Worm (Caenorhabditis elegans): ENCODE data around the gene asp-3.

Gene asp-3

ce11 chrX:6792281-6793003 lies 1.6 kb downstream of the asp-3 start:
- TF ChIP-seq pes-1 (GFP tag; IDR thresholded peaks at IDR 0.05) = no peak
- TF ChIP-seq tbx-11 (GFP tag; IDR thresholded peaks at IDR 0.05) = no peak
- no peak for TF ChIP-seq aly-1 (tag; optimal IDR thresholded peaks at IDR 0.05)
- no peak for TF ChIP-seq hmbx-1 (tag; optimal IDR thresholded peaks at IDR 0.05)
- TF ChIP-seq ets-7 (tag; optimal IDR thresholded peaks at IDR 0.05) = no peak
- no peak for TF ChIP-seq B0310.2 (tag; optimal IDR thresholded peaks at IDR 0.05)
- no peak for TF ChIP-seq sea-1 (GFP tag; conservative IDR thresholded peaks at IDR 0.05)
- TF ChIP-seq hnd-1 (tag; optimal IDR thresholded peaks at IDR 0.05) = no peak
- TF ChIP-seq flt-1 (GFP tag; IDR thresholded peaks at IDR 0.05) = no peak
- TF ChIP-seq scrt-1 (GFP tag; IDR thresholded peaks at IDR 0.05) = no peak
- TF ChIP-seq ama-1 (optimal IDR thresholded peaks at IDR 0.05) = no peak
- no peak for TF ChIP-seq tra-4 (tag; optimal IDR thresholded peaks at IDR 0.05)
- no peak for TF ChIP-seq ceh-13 (GFP tag; optimal IDR thresholded peaks at IDR 0.05)
- TF ChIP-seq F13C5.2 (tag; optimal IDR thresholded peaks at IDR 0.05) = no peak

- no peak for TF ChIP-seq F13C5.2 (tag; optimal IDR thresholded peaks at IDR 0.05)
- TF ChIP-seq tbx-11 (GFP tag; IDR thresholded peaks at IDR 0.05) = no peak
- no peak for TF ChIP-seq pes-1 (GFP tag; IDR thresholded peaks at IDR 0.05)
- no peak for TF ChIP-seq hnd-1 (tag; optimal IDR thresholded peaks at IDR 0.05)
- no peak for TF ChIP-seq ceh-13 (GFP tag; optimal IDR thresholded peaks at IDR 0.05)
- no peak for TF ChIP-seq hmbx-1 (tag; optimal IDR thresholded peaks at IDR 0.05)
- TF ChIP-seq flt-1 (GFP tag; IDR thresholded peaks at IDR 0.05) = no peak
- no peak for TF ChIP-seq ceh-36 (tag; optimal IDR thresholded peaks at IDR 0.05)
- no peak for TF ChIP-seq scrt-1 (GFP tag; IDR thresholded peaks at IDR 0.05)
- TF ChIP-seq tra-4 (tag; optimal IDR thresholded peaks at IDR 0.05) = no peak
- no peak for TF ChIP-seq sea-1 (GFP tag; conservative IDR thresholded peaks at IDR 0.05)
- TF ChIP-seq hmg-4 (GFP tag; optimal IDR thresholded peaks at IDR 0.05) = no peak
- no peak for TF ChIP-seq tbx-37 (GFP tag; conservative IDR thresholded peaks at IDR 0.05)
- TF ChIP-seq ama-1 (optimal IDR thresholded peaks at IDR 0.05) = no peak
- TF ChIP-seq B0310.2 (tag; optimal IDR thresholded peaks at IDR 0.05) = no peak
- TF ChIP-seq aly-1 (tag; optimal IDR thresholded peaks at IDR 0.05) = no peak
Observed at ce11 chrX:6795843-6796521, 5.1 kb downstream of the asp-3 start.

- TF ChIP-seq hmg-4 (GFP tag; optimal IDR thresholded peaks at IDR 0.05) (no peak), F13C5.2 (tag; optimal IDR thresholded peaks at IDR 0.05) (no peak), hmbx-1 (tag; optimal IDR thresholded peaks at IDR 0.05) (no peak), tra-4 (tag; optimal IDR thresholded peaks at IDR 0.05) (no peak), B0310.2 (tag; optimal IDR thresholded peaks at IDR 0.05) (no peak), tbx-37 (GFP tag; conservative IDR thresholded peaks at IDR 0.05) (no peak), flt-1 (GFP tag; IDR thresholded peaks at IDR 0.05) (no peak), aly-1 (tag; optimal IDR thresholded peaks at IDR 0.05) (no peak), scrt-1 (GFP tag; IDR thresholded peaks at IDR 0.05) (no peak), ceh-36 (tag; optimal IDR thresholded peaks at IDR 0.05) (no peak), ama-1 (optimal IDR thresholded peaks at IDR 0.05) (no peak), pes-1 (GFP tag; IDR thresholded peaks at IDR 0.05) (no peak), sea-1 (GFP tag; conservative IDR thresholded peaks at IDR 0.05) (no peak), ceh-13 (GFP tag; optimal IDR thresholded peaks at IDR 0.05) (no peak), ets-7 (tag; optimal IDR thresholded peaks at IDR 0.05) (no peak), hnd-1 (tag; optimal IDR thresholded peaks at IDR 0.05) (no peak), tbx-11 (GFP tag; IDR thresholded peaks at IDR 0.05) (no peak)
Observed at ce11 chrX:6799776-6800175, 8.9 kb downstream of the asp-3 start, which contains the start of gene M03A8.3. TSS of gene M03A8.3 (plus strand) at chrX:6800053.

ce11 chrX:6801546-6801945 lies 10.7 kb downstream of the asp-3 start:
- TF ChIP-seq flt-1 (GFP tag; IDR thresholded peaks at IDR 0.05) (no peak), aly-1 (tag; optimal IDR thresholded peaks at IDR 0.05) (no peak), ets-7 (tag; optimal IDR thresholded peaks at IDR 0.05) (no peak), sea-1 (GFP tag; conservative IDR thresholded peaks at IDR 0.05) (no peak), ama-1 (optimal IDR thresholded peaks at IDR 0.05) (no peak), F13C5.2 (tag; optimal IDR thresholded peaks at IDR 0.05) (no peak), B0310.2 (tag; optimal IDR thresholded peaks at IDR 0.05) (no peak)

- no peak for TF ChIP-seq aly-1 (tag; optimal IDR thresholded peaks at IDR 0.05)
- no peak for TF ChIP-seq sea-1 (GFP tag; conservative IDR thresholded peaks at IDR 0.05)
- no peak for TF ChIP-seq scrt-1 (GFP tag; IDR thresholded peaks at IDR 0.05)
Observed at ce11 chrX:6804405-6804804, 13.5 kb downstream of the asp-3 start.

ce11 chrX:6804857-6805256 lies 14.0 kb downstream of the asp-3 start:
- TF ChIP-seq F13C5.2 (tag; optimal IDR thresholded peaks at IDR 0.05) (no peak), hnd-1 (tag; optimal IDR thresholded peaks at IDR 0.05) (no peak), ets-7 (tag; optimal IDR thresholded peaks at IDR 0.05) (no peak), ceh-36 (tag; optimal IDR thresholded peaks at IDR 0.05) (no peak), tbx-11 (GFP tag; IDR thresholded peaks at IDR 0.05) (no peak), hmbx-1 (tag; optimal IDR thresholded peaks at IDR 0.05) (no peak), tbx-37 (GFP tag; conservative IDR thresholded peaks at IDR 0.05) (no peak), ceh-13 (GFP tag; optimal IDR thresholded peaks at IDR 0.05) (no peak), hmg-4 (GFP tag; optimal IDR thresholded peaks at IDR 0.05) (no peak), tra-4 (tag; optimal IDR thresholded peaks at IDR 0.05) (no peak), ama-1 (optimal IDR thresholded peaks at IDR 0.05) (no peak), sea-1 (GFP tag; conservative IDR thresholded peaks at IDR 0.05) (no peak), scrt-1 (GFP tag; IDR thresholded peaks at IDR 0.05) (no peak), B0310.2 (tag; optimal IDR thresholded peaks at IDR 0.05) (no peak), flt-1 (GFP tag; IDR thresholded peaks at IDR 0.05) (no peak), aly-1 (tag; optimal IDR thresholded peaks at IDR 0.05) (no peak), pes-1 (GFP tag; IDR thresholded peaks at IDR 0.05) (no peak)

- no peak for TF ChIP-seq aly-1 (tag; optimal IDR thresholded peaks at IDR 0.05)
- no peak for TF ChIP-seq tbx-37 (GFP tag; conservative IDR thresholded peaks at IDR 0.05)
- no peak for TF ChIP-seq ama-1 (optimal IDR thresholded peaks at IDR 0.05)
- no peak for TF ChIP-seq ets-7 (tag; optimal IDR thresholded peaks at IDR 0.05)
- TF ChIP-seq hmg-4 (GFP tag; optimal IDR thresholded peaks at IDR 0.05) = no peak
- no peak for TF ChIP-seq hnd-1 (tag; optimal IDR thresholded peaks at IDR 0.05)
- TF ChIP-seq tra-4 (tag; optimal IDR thresholded peaks at IDR 0.05) = no peak
- TF ChIP-seq flt-1 (GFP tag; IDR thresholded peaks at IDR 0.05) = no peak
- no peak for TF ChIP-seq ceh-13 (GFP tag; optimal IDR thresholded peaks at IDR 0.05)
- no peak for TF ChIP-seq sea-1 (GFP tag; conservative IDR thresholded peaks at IDR 0.05)
- TF ChIP-seq B0310.2 (tag; optimal IDR thresholded peaks at IDR 0.05) = no peak
- TF ChIP-seq pes-1 (GFP tag; IDR thresholded peaks at IDR 0.05) = no peak
- no peak for TF ChIP-seq hmbx-1 (tag; optimal IDR thresholded peaks at IDR 0.05)
- TF ChIP-seq tbx-11 (GFP tag; IDR thresholded peaks at IDR 0.05) = no peak
- TF ChIP-seq ceh-36 (tag; optimal IDR thresholded peaks at IDR 0.05) = no peak
- no peak for TF ChIP-seq scrt-1 (GFP tag; IDR thresholded peaks at IDR 0.05)
- TF ChIP-seq F13C5.2 (tag; optimal IDR thresholded peaks at IDR 0.05) = no peak
Observed at ce11 chrX:6805427-6805826, 14.6 kb downstream of the asp-3 start.
